Worm (Caenorhabditis elegans) whole organism, L4 larva: ENCODE results near the gene C08B6.10.

ENCODE experiments used
- ceh-82 ChIP-seq: sonication (generic microtip); optimal IDR thresholded peaks from 2 replicates; lab custom pipeline; 2017; ENCODE audit warnings: missing biosample characterization, missing genetic modification characterization
- dve-1 ChIP-seq: sonication (generic microtip); optimal IDR thresholded peaks from 2 replicates; lab custom pipeline; 2017; ENCODE audit warnings: antibody characterized with exemption, mild to moderate bottlenecking, missing genetic modification characterization, missing compliant biosample characterization; ENCODE audit not compliant: insufficient read depth

DNA sequence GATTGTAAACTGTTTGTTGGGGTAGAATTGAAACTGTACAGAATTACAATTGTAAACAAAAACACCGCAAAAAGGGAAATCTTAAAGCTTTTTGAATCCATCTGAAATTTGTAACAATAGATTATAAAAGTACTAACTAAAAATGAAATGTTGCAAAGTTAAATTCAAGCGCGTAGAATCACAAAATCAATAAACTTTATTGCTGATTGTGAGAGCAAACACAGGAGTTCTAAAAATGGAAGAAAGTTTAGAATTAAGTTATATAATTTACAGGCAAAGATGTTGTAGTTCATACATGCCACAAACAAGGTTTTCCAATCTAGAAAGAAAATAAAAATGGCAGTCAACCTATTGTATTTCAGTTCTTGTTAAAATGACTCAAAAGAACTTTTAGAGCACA lies 13.1 kb upstream of the C08B6.10 start, which contains the start of gene C08B6.3:
- TF ChIP-seq ceh-82 = no peak
- TF ChIP-seq dve-1 (tag; lab: Kevin White, UChicago) = no peak
